Fruit fly (Drosophila melanogaster) S2 (cell line): ENCODE measurements around the gene Tsf1.

Source experiments
- CG8478 ChIP-seq: fragments of >200 bp; optimal IDR thresholded peaks from 2 replicates; lab custom pipeline; 2018
- CTCF ChIP-seq, 2 experiments: fragments of >200 bp; optimal IDR thresholded peaks; 2 replicates each; lab custom pipeline; 2018

- TF ChIP-seq CG8478 (lab: Kevin White, UChicago) (no peak), CTCF (optimal IDR thresholded peaks at IDR 0.05; lab: Kevin White, UChicago) (no peak)
These were observed at the start of gene Tsf1 for dm6 chrX:18386784-18387183.
